Worm (Caenorhabditis elegans) whole organism, L1 larva: Measurements from ENCODE around the gene F26F4.2.

Experiments
- C16A3.4 ChIP-seq: fragments of 150-350 bp; optimal IDR thresholded peaks from 2 replicates; lab custom pipeline; 2014; ENCODE audit warnings: missing biosample characterization, missing genetic modification characterization
- F16B12.6 ChIP-seq: fragments of 150-350 bp; optimal IDR thresholded peaks from 2 replicates; lab custom pipeline; 2014; ENCODE audit warnings: missing biosample characterization, missing genetic modification characterization
- Y116A8C.19 ChIP-seq: sonication (generic microtip); optimal IDR thresholded peaks from 2 replicates; lab custom pipeline; 2016; ENCODE audit warnings: missing compliant biosample characterization, missing genetic modification characterization, borderline replicate concordance
- aha-1 ChIP-seq: fragments of 150-350 bp; optimal IDR thresholded peaks from 2 replicates; lab custom pipeline; 2014; ENCODE audit warnings: missing biosample characterization, missing genetic modification characterization
- ama-1 ChIP-seq: fragments of 150-350 bp; optimal IDR thresholded peaks from 2 replicates; lab custom pipeline; 2014
- ceh-88 ChIP-seq: fragments of 200-800 bp; sonication (Bioruptor generic); IDR thresholded peaks from 2 replicates; pipeline ENCODE4 v1.3.6; 2022; ENCODE audit warnings: missing genetic modification characterization, missing compliant biosample characterization
- dsc-1 ChIP-seq: sonication (generic microtip); optimal IDR thresholded peaks from 2 replicates; lab custom pipeline; 2016; ENCODE audit warnings: mild to moderate bottlenecking, missing genetic modification characterization, missing compliant biosample characterization
- elt-2 ChIP-seq: sonication (generic microtip); optimal IDR thresholded peaks from 2 replicates; lab custom pipeline; 2016; ENCODE audit warnings: missing genetic modification characterization, mild to moderate bottlenecking, inconsistent platforms, missing compliant biosample characterization, missing genetic modification reagents
- fkh-4 ChIP-seq: sonication (generic microtip); optimal IDR thresholded peaks from 2 replicates; lab custom pipeline; 2016; ENCODE audit warnings: missing compliant biosample characterization, missing genetic modification characterization, borderline replicate concordance
- fos-1 ChIP-seq: fragments of 150-350 bp; optimal IDR thresholded peaks from 2 replicates; lab custom pipeline; 2014; ENCODE audit warnings: missing biosample characterization, missing genetic modification characterization
- hlh-4 ChIP-seq: sonication (generic microtip); optimal IDR thresholded peaks from 2 replicates; lab custom pipeline; 2016; ENCODE audit warnings: mild to moderate bottlenecking, missing genetic modification characterization, missing compliant biosample characterization
- hpl-2 ChIP-seq: fragments of 150-350 bp; optimal IDR thresholded peaks from 2 replicates; lab custom pipeline; 2014; ENCODE audit warnings: missing biosample characterization, missing genetic modification reagents, missing genetic modification characterization
- isw-1 ChIP-seq: fragments of 200-800 bp; sonication (Bioruptor generic); IDR thresholded peaks from 2 replicates; pipeline ENCODE4 v1.3.6; 2022; ENCODE audit warnings: missing genetic modification characterization, missing compliant biosample characterization
- lin-13 ChIP-seq: fragments of 150-350 bp; optimal IDR thresholded peaks from 2 replicates; lab custom pipeline; 2014; ENCODE audit warnings: missing biosample characterization, missing genetic modification reagents, missing genetic modification characterization
- lin-15B ChIP-seq: fragments of 150-350 bp; sonication (generic microtip); optimal IDR thresholded peaks from 3 replicates; lab custom pipeline; 2014; ENCODE audit warnings: missing biosample characterization, missing genetic modification characterization
- lin-39 ChIP-seq: fragments of 150-350 bp; optimal IDR thresholded peaks from 2 replicates; lab custom pipeline; 2014; ENCODE audit warnings: missing biosample characterization, missing genetic modification reagents, missing genetic modification characterization
- lir-3 ChIP-seq: sonication (generic microtip); optimal IDR thresholded peaks from 2 replicates; lab custom pipeline; 2016; ENCODE audit warnings: mild to moderate bottlenecking, missing genetic modification characterization, moderate library complexity, missing compliant biosample characterization; ENCODE audit not compliant: poor library complexity
- lsy-2 ChIP-seq, 2 experiments: fragments of 150-350 bp; optimal IDR thresholded peaks; 2 replicates each; lab custom pipeline; 2014; ENCODE audit warnings: missing biosample characterization in 2 of 2, missing genetic modification characterization in 2 of 2
- mab-9 ChIP-seq: fragments of 200-800 bp; sonication (Bioruptor generic); IDR thresholded peaks from 2 replicates; pipeline ENCODE4 v1.3.6; 2022; ENCODE audit warnings: missing genetic modification reagents, missing genetic modification characterization, missing compliant biosample characterization
- mep-1 ChIP-seq: fragments of 150-350 bp; optimal IDR thresholded peaks from 2 replicates; lab custom pipeline; 2014; ENCODE audit warnings: missing biosample characterization, missing genetic modification characterization
- nhr-12 ChIP-seq: sonication (generic microtip); optimal IDR thresholded peaks from 2 replicates; lab custom pipeline; 2017; ENCODE audit warnings: missing biosample characterization, missing genetic modification characterization
- nhr-19 ChIP-seq: fragments of 200-800 bp; sonication (Bioruptor generic); conservative IDR thresholded peaks from 2 replicates; pipeline ENCODE4 v1.3.6; 2022; ENCODE audit warnings: missing genetic modification characterization, missing compliant biosample characterization
- nhr-237 ChIP-seq: fragments of 150-350 bp; optimal IDR thresholded peaks from 2 replicates; lab custom pipeline; 2014; ENCODE audit warnings: missing biosample characterization, missing genetic modification characterization
- nhr-28 ChIP-seq: fragments of 150-350 bp; optimal IDR thresholded peaks from 2 replicates; lab custom pipeline; 2014; ENCODE audit warnings: missing biosample characterization, missing genetic modification characterization
- nhr-71 ChIP-seq: sonication (generic microtip); optimal IDR thresholded peaks from 2 replicates; lab custom pipeline; 2016; ENCODE audit warnings: mild to moderate bottlenecking, missing genetic modification characterization, moderate library complexity, missing compliant biosample characterization
- pax-3 ChIP-seq: fragments of 200-800 bp; sonication (Bioruptor generic); optimal IDR thresholded peaks from 2 replicates; lab custom pipeline; 2018; ENCODE audit warnings: mild to moderate bottlenecking, missing genetic modification characterization, moderate library complexity, missing compliant biosample characterization
- pqm-1 ChIP-seq: sonication (generic microtip); optimal IDR thresholded peaks from 3 replicates; lab custom pipeline; 2017; ENCODE audit warnings: missing biosample characterization, missing genetic modification characterization
- skn-1 ChIP-seq: fragments of 150-350 bp; optimal IDR thresholded peaks from 2 replicates; lab custom pipeline; 2014; ENCODE audit warnings: missing biosample characterization, missing genetic modification characterization
- snpc-4 ChIP-seq: fragments of 150-350 bp; optimal IDR thresholded peaks from 2 replicates; lab custom pipeline; 2014; ENCODE audit warnings: missing biosample characterization, missing genetic modification characterization
- sptf-1 ChIP-seq: fragments of 150-350 bp; optimal IDR thresholded peaks from 2 replicates; lab custom pipeline; 2014; ENCODE audit warnings: missing biosample characterization, missing genetic modification characterization
- sup-37 ChIP-seq: fragments of 200-800 bp; sonication (Bioruptor generic); optimal IDR thresholded peaks from 2 replicates; lab custom pipeline; 2018; ENCODE audit warnings: mild to moderate bottlenecking, missing genetic modification characterization, missing compliant biosample characterization
- swsn-7 ChIP-seq: sonication (generic microtip); optimal IDR thresholded peaks from 2 replicates; lab custom pipeline; 2016; ENCODE audit warnings: missing genetic modification characterization, missing compliant biosample characterization
- tbx-2 ChIP-seq: sonication (generic microtip); optimal IDR thresholded peaks from 2 replicates; lab custom pipeline; 2016; ENCODE audit warnings: missing genetic modification characterization, missing compliant biosample characterization
- tlp-1 ChIP-seq: fragments of 150-350 bp; optimal IDR thresholded peaks from 2 replicates; lab custom pipeline; 2014; ENCODE audit warnings: missing biosample characterization, missing genetic modification characterization
- unc-30 ChIP-seq: sonication (generic microtip); optimal IDR thresholded peaks from 2 replicates; lab custom pipeline; 2017; ENCODE audit warnings: missing biosample characterization, missing genetic modification characterization
- unc-62 ChIP-seq: fragments of 150-350 bp; optimal IDR thresholded peaks from 2 replicates; lab custom pipeline; 2014; ENCODE audit warnings: missing biosample characterization, missing genetic modification reagents, missing genetic modification characterization
- unc-86 ChIP-seq: sonication (generic microtip); optimal IDR thresholded peaks from 2 replicates; lab custom pipeline; 2016; ENCODE audit warnings: missing genetic modification characterization, missing compliant biosample characterization
- xbp-1 ChIP-seq: sonication (generic microtip); optimal IDR thresholded peaks from 2 replicates; lab custom pipeline; 2016; ENCODE audit warnings: missing genetic modification characterization, missing compliant biosample characterization
- zag-1 ChIP-seq: fragments of 150-350 bp; optimal IDR thresholded peaks from 2 replicates; lab custom pipeline; 2014; ENCODE audit warnings: missing biosample characterization, missing genetic modification characterization
- ztf-11 ChIP-seq, 2 experiments: sonication (generic microtip); optimal IDR thresholded peaks; 2 replicates each; lab custom pipeline; 2016 to 2017; ENCODE audit warnings: missing genetic modification characterization in 2 of 2, missing biosample characterization in 1 of 2, missing compliant biosample characterization in 1 of 2
- ztf-4 ChIP-seq: fragments of 150-350 bp; optimal IDR thresholded peaks from 2 replicates; lab custom pipeline; 2014; ENCODE audit warnings: missing biosample characterization, missing genetic modification characterization

The F26F4.2 gene

DNA sequence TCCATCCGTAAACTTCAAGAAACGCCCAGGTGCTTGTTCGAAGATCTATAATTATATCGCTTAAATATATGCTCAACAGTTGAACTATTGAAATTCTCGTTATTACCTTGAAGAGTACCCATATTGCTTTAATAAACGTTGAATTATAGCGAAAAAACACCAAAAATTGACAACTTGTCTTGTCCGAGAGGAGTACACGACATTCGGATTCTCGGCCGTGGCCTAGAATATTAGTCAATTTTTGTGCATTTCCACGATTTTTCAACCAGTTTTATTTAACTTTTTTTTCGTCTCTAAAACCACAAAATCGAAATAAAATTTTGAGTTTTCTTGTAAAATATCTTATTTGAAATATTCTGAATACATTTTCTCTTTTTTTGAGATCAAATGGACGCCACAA, 1.3 kb downstream of the F26F4.2 start, which contains the start of the genes F26F4.9 and cee-1 (continued):
- TF ChIP-seq zag-1 (tag; lab: Kevin White, UChicago) (no peak), aha-1 (no peak), dsc-1 (tag; lab: Kevin White, UChicago) (peak; percentile 84), unc-62 (GFP tag; lab: Kevin White, UChicago) (no peak), tlp-1 (tag; lab: Kevin White, UChicago) (no peak), lin-15B (tag; lab: Kevin White, UChicago) (no peak), snpc-4 (tag; lab: Kevin White, UChicago) (no peak), lin-13 (GFP tag; lab: Kevin White, UChicago) (peak; percentile 21), fkh-4 (tag; lab: Kevin White, UChicago) (peak; percentile 91), nhr-237 (no peak), F16B12.6 (peak; percentile 40), sup-37 (GFP tag; lab: Kevin White, UChicago) (no peak), Y116A8C.19 (tag; lab: Kevin White, UChicago) (peak; percentile 73), mab-9 (GFP tag; lab: Robert Waterston, UW) (no peak; the same call in 1 of the 2 replicates), C16A3.4 (tag; lab: Kevin White, UChicago) (peak; percentile 35), fos-1 (tag; lab: Kevin White, UChicago) (no peak), sptf-1 (tag; lab: Kevin White, UChicago) (no peak), lin-39 (tag; lab: Kevin White, UChicago) (no peak), ceh-88 (GFP tag; lab: Robert Waterston, UW) (no peak), ztf-4 (tag; lab: Kevin White, UChicago) (no peak), isw-1 (GFP tag; lab: Robert Waterston, UW) (peak; percentile 35), tbx-2 (tag; lab: Kevin White, UChicago) (peak; percentile 82), swsn-7 (tag; lab: Kevin White, UChicago) (peak; percentile 70), skn-1 (tag; lab: Kevin White, UChicago) (peak; percentile 22), xbp-1 (tag; lab: Kevin White, UChicago) (peak; percentile 78), hlh-4 (peak; percentile 22), ama-1 (no peak), ztf-11 (tag; optimal IDR thresholded peaks at IDR 0.05; lab: Kevin White, UChicago) (peak in 1 of 2 experiments; percentile 88), nhr-19 (GFP tag; lab: Robert Waterston, UW) (peak; percentile 66), nhr-28 (no peak), unc-30 (tag; lab: Kevin White, UChicago) (no peak), pqm-1 (no peak), elt-2 (tag; lab: Kevin White, UChicago) (peak; percentile 44)

ce11 chrIII:4913736-4914135, 2.7 kb downstream of the F26F4.2 start:
- TF ChIP-seq unc-86 (tag; lab: Kevin White, UChicago) (no peak), tbx-2 (tag; lab: Kevin White, UChicago) (no peak), lsy-2 (tag; optimal IDR thresholded peaks at IDR 0.05; lab: Kevin White, UChicago) (no peak), lir-3 (tag; lab: Kevin White, UChicago) (no peak), hpl-2 (GFP tag; lab: Kevin White, UChicago) (no peak), nhr-71 (tag; lab: Kevin White, UChicago) (no peak), snpc-4 (tag; lab: Kevin White, UChicago) (no peak), sptf-1 (tag; lab: Kevin White, UChicago) (no peak), nhr-12 (tag; lab: Kevin White, UChicago) (no peak), mep-1 (tag; lab: Kevin White, UChicago) (no peak), nhr-19 (GFP tag; lab: Robert Waterston, UW) (no peak), unc-62 (GFP tag; lab: Kevin White, UChicago) (no peak), ztf-4 (tag; lab: Kevin White, UChicago) (no peak), pax-3 (tag; lab: Kevin White, UChicago) (no peak)
